Fruit fly (Drosophila melanogaster): ENCODE results near the gene Patsas.

DNA sequence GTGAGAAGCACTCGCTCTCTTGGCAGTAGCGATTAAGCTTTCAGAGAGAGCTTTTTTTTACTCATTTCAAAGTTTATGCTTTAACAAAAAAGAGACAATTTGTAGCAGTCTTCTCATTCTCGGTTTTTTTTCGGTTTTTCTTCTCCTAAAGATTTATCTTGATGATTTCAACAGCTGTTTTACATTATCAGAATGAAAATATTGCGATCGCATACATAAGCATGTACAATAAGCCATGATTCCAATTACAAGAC lies 31.0 kb upstream of the Patsas start:
- TF ChIP-seq CG33017 (tag; optimal IDR thresholded peaks at IDR 0.05) (no peak), cic (GFP tag; optimal IDR thresholded peaks at IDR 0.05) (no peak), CG5204 (GFP tag; optimal IDR thresholded peaks at IDR 0.05) (no peak), CG7101 (tag; optimal IDR thresholded peaks at IDR 0.05) (no peak), bab1 (GFP tag; optimal IDR thresholded peaks at IDR 0.05) (no peak), cnc (optimal IDR thresholded peaks at IDR 0.05) (no peak), Clk (GFP tag; optimal IDR thresholded peaks at IDR 0.05) (no peak), CG1620 (GFP tag; optimal IDR thresholded peaks at IDR 0.05) (no peak), CG12768 (GFP tag; optimal IDR thresholded peaks at IDR 0.05) (no peak)

Data from whole organism, adult.